Worm (Caenorhabditis elegans) whole organism, L1 larva: Measurements from ENCODE around the gene F08F8.6.

ENCODE experiments used
- C16A3.4 ChIP-seq: fragments of 150-350 bp; optimal IDR thresholded peaks from 2 replicates; lab custom pipeline; 2014; ENCODE audit warnings: missing biosample characterization, missing genetic modification characterization
- F16B12.6 ChIP-seq: fragments of 150-350 bp; optimal IDR thresholded peaks from 2 replicates; lab custom pipeline; 2014; ENCODE audit warnings: missing biosample characterization, missing genetic modification characterization
- aly-2 ChIP-seq: fragments of 150-350 bp; optimal IDR thresholded peaks from 2 replicates; lab custom pipeline; 2014; ENCODE audit warnings: missing biosample characterization, missing genetic modification characterization
- ceh-82 ChIP-seq, 3 experiments: fragments of 150-350 bp in 1 of 3; sonication (generic microtip) in 2 of 3; optimal IDR thresholded peaks; 2 replicates each; lab custom pipeline; 2014 to 2017; ENCODE audit warnings: missing biosample characterization in 3 of 3, missing genetic modification characterization in 3 of 3
- ceh-90 ChIP-seq: sonication (generic microtip); optimal IDR thresholded peaks from 2 replicates; lab custom pipeline; 2016; ENCODE audit warnings: missing genetic modification characterization, missing compliant biosample characterization
- ces-1 ChIP-seq: fragments of 150-350 bp; optimal IDR thresholded peaks from 2 replicates; lab custom pipeline; 2014; ENCODE audit warnings: missing biosample characterization, missing genetic modification reagents, missing genetic modification characterization
- dsc-1 ChIP-seq: sonication (generic microtip); optimal IDR thresholded peaks from 2 replicates; lab custom pipeline; 2016; ENCODE audit warnings: mild to moderate bottlenecking, missing genetic modification characterization, missing compliant biosample characterization
- efl-1 ChIP-seq, 4 experiments: fragments of 150-350 bp; optimal IDR thresholded peaks in 3 of 4; peaks in 1 of 4; 1 replicate in 1 of 4; 2 replicates in 3 of 4; lab custom pipeline; 2014; ENCODE audit warnings: missing biosample characterization in 2 of 4, missing genetic modification characterization in 2 of 4, missing genetic modification reagents in 2 of 4
- elt-2 ChIP-seq: sonication (generic microtip); optimal IDR thresholded peaks from 2 replicates; lab custom pipeline; 2016; ENCODE audit warnings: missing genetic modification characterization, mild to moderate bottlenecking, inconsistent platforms, missing compliant biosample characterization, missing genetic modification reagents
- elt-3 ChIP-seq, 6 experiments: fragments of 150-350 bp in 1 of 6; sonication (generic microtip); optimal IDR thresholded peaks; 2 replicates each; lab custom pipeline; 2017 to 2018; ENCODE audit warnings: missing biosample characterization in 6 of 6, missing genetic modification characterization in 6 of 6, inconsistent platforms in 1 of 6
- fkh-4 ChIP-seq: sonication (generic microtip); optimal IDR thresholded peaks from 2 replicates; lab custom pipeline; 2016; ENCODE audit warnings: missing compliant biosample characterization, missing genetic modification characterization, borderline replicate concordance
- fos-1 ChIP-seq: fragments of 150-350 bp; optimal IDR thresholded peaks from 2 replicates; lab custom pipeline; 2014; ENCODE audit warnings: missing biosample characterization, missing genetic modification characterization
- hlh-17 ChIP-seq: fragments of 200-800 bp; sonication (Bioruptor generic); optimal IDR thresholded peaks from 2 replicates; lab custom pipeline; 2018; ENCODE audit warnings: missing genetic modification characterization, mild to moderate bottlenecking, missing compliant biosample characterization, moderate library complexity, borderline replicate concordance
- irx-1 ChIP-seq: sonication (generic microtip); optimal IDR thresholded peaks from 2 replicates; lab custom pipeline; 2016; ENCODE audit warnings: missing genetic modification characterization, missing compliant biosample characterization
- jun-1 ChIP-seq: fragments of 150-350 bp; optimal IDR thresholded peaks from 2 replicates; lab custom pipeline; 2014; ENCODE audit warnings: missing biosample characterization, missing genetic modification reagents, missing genetic modification characterization
- lin-14 ChIP-seq: fragments of 200-800 bp; sonication (Bioruptor generic); optimal IDR thresholded peaks from 2 replicates; lab custom pipeline; 2018; ENCODE audit warnings: mild to moderate bottlenecking, missing genetic modification characterization, moderate library complexity, missing compliant biosample characterization
- lin-15B ChIP-seq: fragments of 150-350 bp; sonication (generic microtip); optimal IDR thresholded peaks from 3 replicates; lab custom pipeline; 2014; ENCODE audit warnings: missing biosample characterization, missing genetic modification characterization
- lin-35 ChIP-seq, 2 experiments: fragments of 150-350 bp; optimal IDR thresholded peaks; 2 replicates each; lab custom pipeline; 2014; ENCODE audit warnings: missing biosample characterization in 2 of 2, missing genetic modification characterization in 2 of 2, missing genetic modification reagents in 2 of 2
- lir-3 ChIP-seq: sonication (generic microtip); optimal IDR thresholded peaks from 2 replicates; lab custom pipeline; 2016; ENCODE audit warnings: mild to moderate bottlenecking, missing genetic modification characterization, moderate library complexity, missing compliant biosample characterization; ENCODE audit not compliant: poor library complexity
- mdl-1 ChIP-seq, 2 experiments: fragments of 150-350 bp; optimal IDR thresholded peaks; 2 replicates each; lab custom pipeline; 2014 to 2017; ENCODE audit warnings: missing biosample characterization in 2 of 2, missing genetic modification characterization in 2 of 2, inconsistent platforms in 1 of 2
- mef-2 ChIP-seq: fragments of 150-350 bp; optimal IDR thresholded peaks from 2 replicates; lab custom pipeline; 2014; ENCODE audit warnings: missing biosample characterization, missing genetic modification characterization
- mep-1 ChIP-seq: fragments of 150-350 bp; optimal IDR thresholded peaks from 2 replicates; lab custom pipeline; 2014; ENCODE audit warnings: missing biosample characterization, missing genetic modification characterization
- nhr-19 ChIP-seq: fragments of 200-800 bp; sonication (Bioruptor generic); conservative IDR thresholded peaks from 2 replicates; pipeline ENCODE4 v1.3.6; 2022; ENCODE audit warnings: missing genetic modification characterization, missing compliant biosample characterization
- nhr-20 ChIP-seq: sonication (generic microtip); optimal IDR thresholded peaks from 2 replicates; lab custom pipeline; 2016; ENCODE audit warnings: mild to moderate bottlenecking, missing genetic modification characterization, missing compliant biosample characterization
- nhr-237 ChIP-seq: fragments of 150-350 bp; optimal IDR thresholded peaks from 2 replicates; lab custom pipeline; 2014; ENCODE audit warnings: missing biosample characterization, missing genetic modification characterization
- nhr-28 ChIP-seq: fragments of 150-350 bp; optimal IDR thresholded peaks from 2 replicates; lab custom pipeline; 2014; ENCODE audit warnings: missing biosample characterization, missing genetic modification characterization
- nhr-76 ChIP-seq: sonication (generic microtip); optimal IDR thresholded peaks from 2 replicates; lab custom pipeline; 2017; ENCODE audit warnings: missing biosample characterization, missing genetic modification characterization
- nhr-84 ChIP-seq: sonication (generic microtip); optimal IDR thresholded peaks from 2 replicates; lab custom pipeline; 2017; ENCODE audit warnings: missing biosample characterization, missing genetic modification characterization
- nhr-85 ChIP-seq: sonication (generic microtip); peaks from one replicate; lab custom pipeline; 2016; ENCODE audit warnings: missing genetic modification characterization, inconsistent platforms, missing compliant biosample characterization
- nhr-90 ChIP-seq: sonication (generic microtip); optimal IDR thresholded peaks from 2 replicates; lab custom pipeline; 2016; ENCODE audit warnings: mild to moderate bottlenecking, missing genetic modification characterization, missing compliant biosample characterization; ENCODE audit not compliant: poor library complexity
- pag-3 ChIP-seq: sonication (generic microtip); optimal IDR thresholded peaks from 2 replicates; lab custom pipeline; 2017; ENCODE audit warnings: missing genetic modification characterization, mild to moderate bottlenecking, missing compliant biosample characterization, antibody characterized with exemption, borderline replicate concordance; ENCODE audit not compliant: insufficient read depth
- pqm-1 ChIP-seq: sonication (generic microtip); optimal IDR thresholded peaks from 3 replicates; lab custom pipeline; 2017; ENCODE audit warnings: missing biosample characterization, missing genetic modification characterization
- rnt-1 ChIP-seq: sonication (generic microtip); optimal IDR thresholded peaks from 2 replicates; lab custom pipeline; 2016; ENCODE audit warnings: mild to moderate bottlenecking, missing genetic modification characterization, moderate library complexity, missing compliant biosample characterization
- sptf-1 ChIP-seq: fragments of 150-350 bp; optimal IDR thresholded peaks from 2 replicates; lab custom pipeline; 2014; ENCODE audit warnings: missing biosample characterization, missing genetic modification characterization
- tbx-2 ChIP-seq: sonication (generic microtip); optimal IDR thresholded peaks from 2 replicates; lab custom pipeline; 2016; ENCODE audit warnings: missing genetic modification characterization, missing compliant biosample characterization
- tlp-1 ChIP-seq: fragments of 150-350 bp; optimal IDR thresholded peaks from 2 replicates; lab custom pipeline; 2014; ENCODE audit warnings: missing biosample characterization, missing genetic modification characterization
- unc-130 ChIP-seq: fragments of 150-350 bp; optimal IDR thresholded peaks from 2 replicates; lab custom pipeline; 2017; ENCODE audit warnings: missing biosample characterization, missing genetic modification characterization, inconsistent platforms
- unc-30 ChIP-seq: sonication (generic microtip); optimal IDR thresholded peaks from 2 replicates; lab custom pipeline; 2017; ENCODE audit warnings: missing biosample characterization, missing genetic modification characterization
- unc-86 ChIP-seq: sonication (generic microtip); optimal IDR thresholded peaks from 2 replicates; lab custom pipeline; 2016; ENCODE audit warnings: missing genetic modification characterization, missing compliant biosample characterization
- xbp-1 ChIP-seq: sonication (generic microtip); optimal IDR thresholded peaks from 2 replicates; lab custom pipeline; 2016; ENCODE audit warnings: missing genetic modification characterization, missing compliant biosample characterization
- ztf-11 ChIP-seq, 2 experiments: sonication (generic microtip); optimal IDR thresholded peaks; 2 replicates each; lab custom pipeline; 2016 to 2017; ENCODE audit warnings: missing genetic modification characterization in 2 of 2, missing biosample characterization in 1 of 2, missing compliant biosample characterization in 1 of 2
- ztf-4 ChIP-seq: fragments of 150-350 bp; optimal IDR thresholded peaks from 2 replicates; lab custom pipeline; 2014; ENCODE audit warnings: missing biosample characterization, missing genetic modification characterization

The F08F8.6 gene

ce11 chrIII:7339138-7339537 lies 4.4 kb upstream of the F08F8.6 start:
- TF ChIP-seq elt-2 (tag; lab: Kevin White, UChicago) (no peak), ceh-90 (tag; lab: Kevin White, UChicago) (no peak), unc-86 (tag; lab: Kevin White, UChicago) (no peak), fkh-4 (tag; lab: Kevin White, UChicago) (no peak), lin-35 (GFP tag; optimal IDR thresholded peaks at IDR 0.05; lab: Kevin White, UChicago) (no peak), nhr-84 (tag; lab: Kevin White, UChicago) (no peak), ztf-11 (tag; optimal IDR thresholded peaks at IDR 0.05; lab: Kevin White, UChicago) (no peak), ces-1 (GFP tag; lab: Kevin White, UChicago) (no peak), irx-1 (tag; lab: Kevin White, UChicago) (no peak), lir-3 (no peak), mep-1 (tag; lab: Kevin White, UChicago) (no peak)
- TF ChIP-seq, all 84 proteins: peak for 0

- TF ChIP-seq nhr-20 (tag; lab: Kevin White, UChicago): no peak
- no peak for TF ChIP-seq nhr-90 (tag; lab: Kevin White, UChicago)
- TF ChIP-seq efl-1 (optimal IDR thresholded peaks at IDR 0.05; lab: Kevin White, UChicago): no peak
- TF ChIP-seq efl-1 (GFP tag; optimal IDR thresholded peaks at IDR 0.05 in 1 of 2; lab: Kevin White, UChicago): no peak
- no peak for TF ChIP-seq jun-1 (tag; lab: Kevin White, UChicago)
- TF ChIP-seq nhr-19 (GFP tag; lab: Robert Waterston, UW): no peak
- no peak for TF ChIP-seq nhr-85 (tag; lab: Kevin White, UChicago)
These were observed 3.6 kb downstream of the F08F8.6 start, which contains the start of gene F08F8.7 for ce11 chrIII:7347049-7347448. Gene F08F8.7 (minus strand): TSS chrIII:7347149.

ce11 chrIII:7349075-7349474 lies 5.6 kb downstream of the F08F8.6 start, which contains the start of gene gos-28:
Gene gos-28 (minus strand): TSS chrIII:7349175.
- TF ChIP-seq nhr-237 (tag; lab: Kevin White, UChicago) (no peak), unc-30 (tag; lab: Kevin White, UChicago) (no peak), elt-3 (tag; optimal IDR thresholded peaks at IDR 0.05; lab: Kevin White, UChicago) (no peak), tbx-2 (tag; lab: Kevin White, UChicago) (no peak), nhr-76 (tag; lab: Kevin White, UChicago) (no peak), ztf-4 (tag; lab: Kevin White, UChicago) (no peak), nhr-85 (tag; lab: Kevin White, UChicago) (no peak), nhr-28 (tag; lab: Kevin White, UChicago) (no peak), tlp-1 (tag; lab: Kevin White, UChicago) (no peak), hlh-17 (GFP tag; lab: Kevin White, UChicago) (no peak)

ce11 chrIII:7353871-7354270 lies 10.4 kb downstream of the F08F8.6 start, which contains the start of gene F08F8.9:
Gene F08F8.9 (minus strand): TSS chrIII:7353971.
- TF ChIP-seq nhr-237 (tag; lab: Kevin White, UChicago) (no peak), lin-35 (GFP tag; optimal IDR thresholded peaks at IDR 0.05; lab: Kevin White, UChicago) (peak in 1 of 2 experiments; percentile 1), F16B12.6 (tag; lab: Kevin White, UChicago) (peak; percentile 45), dsc-1 (no peak), efl-1 (optimal IDR thresholded peaks at IDR 0.05; lab: Kevin White, UChicago) (no peak), efl-1 (GFP tag; optimal IDR thresholded peaks at IDR 0.05 in 1 of 2; lab: Kevin White, UChicago) (no peak)

- TF ChIP-seq xbp-1 (tag; lab: Kevin White, UChicago) (peak; percentile 35), dsc-1 (peak; percentile 5), nhr-28 (tag; lab: Kevin White, UChicago) (no peak), lin-15B (tag; lab: Kevin White, UChicago) (no peak), sptf-1 (no peak), hlh-17 (GFP tag; lab: Kevin White, UChicago) (no peak), mep-1 (tag; lab: Kevin White, UChicago) (peak; percentile 82), fos-1 (tag; lab: Kevin White, UChicago) (no peak), lin-14 (GFP tag; lab: Kevin White, UChicago) (peak; percentile 52), pqm-1 (tag; lab: Kevin White, UChicago) (no peak), unc-130 (tag; lab: Kevin White, UChicago) (peak; percentile 33), C16A3.4 (tag; lab: Kevin White, UChicago) (peak; percentile 24), mdl-1 (tag; optimal IDR thresholded peaks at IDR 0.05; lab: Kevin White, UChicago) (peak in 1 of 2 experiments; percentile 61), rnt-1 (tag; lab: Kevin White, UChicago) (peak; percentile 23), mef-2 (tag; lab: Kevin White, UChicago) (no peak), ces-1 (GFP tag; lab: Kevin White, UChicago) (no peak), nhr-19 (GFP tag; lab: Robert Waterston, UW) (no peak), pag-3 (tag; lab: Kevin White, UChicago) (no peak), unc-30 (tag; lab: Kevin White, UChicago) (no peak), unc-86 (tag; lab: Kevin White, UChicago) (peak; percentile 92), ceh-82 (tag; optimal IDR thresholded peaks at IDR 0.05; lab: Kevin White, UChicago) (peak in 1 of 3 experiments; percentile 18), aly-2 (tag; lab: Kevin White, UChicago) (no peak), nhr-237 (tag; lab: Kevin White, UChicago) (no peak)
These were observed 13.9 kb downstream of the F08F8.6 start, which contains the start of gene F08F8.10 for ce11 chrIII:7357356-7357755. Gene F08F8.10 (minus strand): TSS chrIII:7357393.
